Fruit fly (Drosophila melanogaster) whole organism, embryonic: ENCODE measurements around the gene Mec2.

Experiments
- ATbp ChIP-seq: fragments of 200-800 bp; sonication (Bioruptor generic); optimal IDR thresholded peaks from 2 replicates; lab custom pipeline; 2017; ENCODE audit warnings: missing biosample characterization, mild to moderate bottlenecking, missing genetic modification characterization, missing genetic modification reagents
- Vsx1 ChIP-seq: fragments of 200-800 bp; sonication (Bioruptor generic); optimal IDR thresholded peaks from 2 replicates; lab custom pipeline; 2017; ENCODE audit warnings: missing biosample characterization, mild to moderate bottlenecking, missing genetic modification characterization, missing genetic modification reagents

DNA sequence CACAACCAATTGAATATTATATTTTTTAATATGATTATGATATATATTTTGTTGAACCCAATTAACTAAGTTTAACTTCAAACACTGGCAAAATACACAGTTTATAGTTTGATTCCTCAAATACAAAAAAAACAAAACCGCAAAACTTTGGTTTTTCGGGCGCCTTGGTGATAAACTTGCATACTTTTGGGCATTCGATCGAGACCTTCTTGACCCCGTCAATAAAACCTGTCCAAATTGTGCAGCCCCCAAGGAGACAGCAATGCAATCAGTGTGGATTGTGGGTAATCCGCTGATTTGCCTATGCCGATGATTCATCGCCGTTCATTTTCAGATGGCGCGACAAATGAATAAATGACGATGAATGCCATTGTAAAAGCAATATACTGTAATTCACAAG is 30.4 kb upstream of the Mec2 start:
- no peak for TF ChIP-seq ATbp
- no peak for TF ChIP-seq Vsx1 (GFP tag; lab: Kevin White, UChicago)
